Worm (Caenorhabditis elegans): ENCODE measurements around the gene fbxa-196.

DNA sequence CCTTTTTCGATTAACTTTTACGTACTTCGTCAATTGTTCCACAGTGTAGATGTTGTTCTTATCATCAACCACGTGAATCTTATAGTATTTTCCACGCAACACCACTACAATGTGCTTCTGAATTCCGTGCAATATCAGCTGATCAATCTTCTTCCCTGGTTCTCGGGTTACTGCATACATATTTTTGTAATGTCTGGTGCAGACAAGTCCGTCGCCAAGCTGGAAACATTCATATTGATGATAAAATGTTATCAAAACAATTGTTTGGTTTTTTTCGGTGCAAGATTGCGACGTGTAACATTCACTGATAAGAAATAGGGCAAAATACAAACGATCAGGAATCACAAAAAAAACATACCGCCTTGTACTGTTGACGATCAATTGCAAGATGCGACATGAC, 44.0 kb downstream of the fbxa-196 start:
- TF ChIP-seq flt-1 (GFP tag; IDR thresholded peaks at IDR 0.05) (no peak), ztf-29 (GFP tag; IDR thresholded peaks at IDR 0.05) (no peak), T22C8.4 (GFP tag; IDR thresholded peaks at IDR 0.05) (no peak), cog-1 (tag; optimal IDR thresholded peaks at IDR 0.05) (no peak), ref-1 (GFP tag; conservative IDR thresholded peaks at IDR 0.05) (no peak), med-1 (GFP tag; optimal IDR thresholded peaks at IDR 0.05; ENCODE audit: insufficient read depth) (no peak), ztf-23 (GFP tag; IDR thresholded peaks at IDR 0.05) (no peak), klf-2 (GFP tag; conservative IDR thresholded peaks at IDR 0.05) (no peak)
